Fruit fly (Drosophila melanogaster) whole organism, embryonic: Measurements from ENCODE around the gene ball.

Experiments used
- Adf1 ChIP-seq: fragments of 200-800 bp; sonication (Bioruptor generic); IDR thresholded peaks from 2 replicates; pipeline ENCODE4 v1.3.6; 2022; ENCODE audit warnings: missing biosample characterization, missing genetic modification characterization
- Bgb ChIP-seq: fragments of 200-800 bp; sonication (Bioruptor generic); IDR thresholded peaks from 2 replicates; pipeline ENCODE4 v1.3.6; 2022; ENCODE audit warnings: missing biosample characterization, missing genetic modification characterization; ENCODE audit not compliant: partially characterized antibody
- CG11696 ChIP-seq: fragments of 200-800 bp; sonication (Bioruptor generic); IDR thresholded peaks from 2 replicates; pipeline ENCODE4 v1.3.6; 2022; ENCODE audit warnings: missing biosample characterization, missing genetic modification characterization
- CG12299 ChIP-seq: fragments of 200-800 bp; sonication (Bioruptor generic); optimal IDR thresholded peaks from 2 replicates; lab custom pipeline; 2018; ENCODE audit warnings: missing biosample characterization, mild to moderate bottlenecking, missing genetic modification characterization
- CG12391 ChIP-seq: fragments of 200-800 bp; sonication (Bioruptor generic); optimal IDR thresholded peaks from 3 replicates; lab custom pipeline; 2018; ENCODE audit warnings: missing biosample characterization, mild to moderate bottlenecking, missing genetic modification characterization, moderate library complexity
- CG16779 ChIP-seq: fragments of 200-800 bp; sonication (Bioruptor generic); IDR thresholded peaks from 2 replicates; pipeline ENCODE4 v1.3.6; 2022; ENCODE audit warnings: missing biosample characterization, missing genetic modification characterization
- CG17186 ChIP-seq: fragments of 200-800 bp; sonication (Bioruptor generic); optimal IDR thresholded peaks from 3 replicates; lab custom pipeline; 2017; ENCODE audit warnings: missing biosample characterization, missing genetic modification reagents, missing genetic modification characterization
- CG18262 ChIP-seq: fragments of 200-800 bp; optimal IDR thresholded peaks from 3 replicates; lab custom pipeline; 2019; ENCODE audit warnings: missing biosample characterization, mild to moderate bottlenecking, missing genetic modification characterization, moderate library complexity
- CG2199 ChIP-seq: fragments of 200-800 bp; sonication (Bioruptor generic); IDR thresholded peaks from 3 replicates; pipeline ENCODE4 v1.3.6; 2022; ENCODE audit warnings: missing biosample characterization, missing genetic modification characterization
- CG31365 ChIP-seq: fragments of 200-800 bp; sonication (Bioruptor generic); optimal IDR thresholded peaks from 2 replicates; lab custom pipeline; 2018; ENCODE audit warnings: missing biosample characterization, mild to moderate bottlenecking, missing genetic modification characterization
- CG4282 ChIP-seq: fragments of 200-800 bp; sonication (Bioruptor generic); optimal IDR thresholded peaks from 2 replicates; lab custom pipeline; 2016; ENCODE audit warnings: missing biosample characterization, missing genetic modification characterization
- CG4328 ChIP-seq: fragments of 200-800 bp; sonication (Bioruptor generic); optimal IDR thresholded peaks from 3 replicates; lab custom pipeline; 2017; ENCODE audit warnings: missing biosample characterization, missing genetic modification reagents, missing genetic modification characterization
- CG4424 ChIP-seq: fragments of 200-800 bp; sonication (Bioruptor generic); optimal IDR thresholded peaks from 3 replicates; lab custom pipeline; 2016; ENCODE audit warnings: missing biosample characterization, missing genetic modification characterization
- CG6683 ChIP-seq: fragments of 200-800 bp; sonication (Bioruptor generic); optimal IDR thresholded peaks from 2 replicates; lab custom pipeline; 2017; ENCODE audit warnings: missing biosample characterization, mild to moderate bottlenecking, missing genetic modification characterization, missing genetic modification reagents
- CG6765 ChIP-seq: fragments of 200-800 bp; sonication (Bioruptor generic); optimal IDR thresholded peaks from 3 replicates; lab custom pipeline; 2017; ENCODE audit warnings: missing biosample characterization, mild to moderate bottlenecking, missing genetic modification characterization
- CG9797 ChIP-seq: fragments of 200-800 bp; sonication (Bioruptor generic); optimal IDR thresholded peaks from 3 replicates; lab custom pipeline; 2018; ENCODE audit warnings: missing biosample characterization, mild to moderate bottlenecking, missing genetic modification characterization
- D ChIP-seq, 2 experiments: fragments of 200-800 bp in 1 of 2; fragments of >200 bp in 1 of 2; sonication (Bioruptor generic) in 1 of 2; optimal IDR thresholded peaks; 2 replicates in 1 of 2; 3 replicates in 1 of 2; lab custom pipeline; 2017; ENCODE audit warnings: mild to moderate bottlenecking in 1 of 2, missing biosample characterization in 1 of 2, missing genetic modification characterization in 1 of 2, missing genetic modification reagents in 1 of 2
- ERR ChIP-seq: fragments of 200-800 bp; sonication (Bioruptor generic); optimal IDR thresholded peaks from 2 replicates; lab custom pipeline; 2016; ENCODE audit warnings: missing biosample characterization, missing genetic modification characterization
- HLH3B ChIP-seq: fragments of 200-800 bp; sonication (Bioruptor generic); IDR thresholded peaks from 2 replicates; pipeline ENCODE4 v1.3.6; 2022; ENCODE audit warnings: missing biosample characterization, missing genetic modification characterization
- HmgZ ChIP-seq: fragments of 200-800 bp; sonication (Bioruptor generic); optimal IDR thresholded peaks from 2 replicates; lab custom pipeline; 2018; ENCODE audit warnings: missing biosample characterization, mild to moderate bottlenecking, missing genetic modification characterization
- Hsf ChIP-seq: fragments of 200-800 bp; sonication (Bioruptor generic); optimal IDR thresholded peaks from 3 replicates; lab custom pipeline; 2016; ENCODE audit warnings: missing biosample characterization, missing genetic modification characterization
- Jarid2 ChIP-seq: fragments of 200-800 bp; sonication (Bioruptor generic); optimal IDR thresholded peaks from 3 replicates; lab custom pipeline; 2017; ENCODE audit warnings: mild to moderate bottlenecking, missing biosample characterization, missing genetic modification reagents, missing genetic modification characterization
- NK7.1 ChIP-seq: fragments of 200-800 bp; sonication (Bioruptor generic); optimal IDR thresholded peaks from 3 replicates; lab custom pipeline; 2016; ENCODE audit warnings: missing biosample characterization, missing genetic modification characterization
- Nf-YA ChIP-seq: fragments of 200-800 bp; sonication (Bioruptor generic); IDR thresholded peaks from 2 replicates; pipeline ENCODE4 v1.3.6; 2022; ENCODE audit warnings: missing biosample characterization, missing genetic modification characterization
- Opbp ChIP-seq: fragments of 200-800 bp; sonication (Bioruptor generic); IDR thresholded peaks from 3 replicates; pipeline ENCODE4 v1.3.6; 2022; ENCODE audit warnings: missing biosample characterization, missing genetic modification characterization; ENCODE audit not compliant: partially characterized antibody
- Pdp1 ChIP-seq, 2 experiments: fragments of 200-800 bp; sonication (Bioruptor generic); optimal IDR thresholded peaks; 3 replicates each; lab custom pipeline; 2016; ENCODE audit warnings: missing biosample characterization in 2 of 2, missing genetic modification characterization in 2 of 2, mild to moderate bottlenecking in 1 of 2, moderate library complexity in 1 of 2
- Rx ChIP-seq: fragments of 200-800 bp; sonication (Bioruptor generic); IDR thresholded peaks from 2 replicates; pipeline ENCODE4 v1.3.6; 2022; ENCODE audit warnings: missing biosample characterization, missing genetic modification characterization
- TFAM ChIP-seq: fragments of 200-800 bp; sonication (Bioruptor generic); optimal IDR thresholded peaks from 2 replicates; lab custom pipeline; 2017; ENCODE audit warnings: missing biosample characterization, missing genetic modification characterization, inconsistent platforms
- YL-1 ChIP-seq: fragments of 200-800 bp; sonication (Bioruptor generic); optimal IDR thresholded peaks from 3 replicates; lab custom pipeline; 2017; ENCODE audit warnings: missing biosample characterization, mild to moderate bottlenecking, missing genetic modification characterization
- ara ChIP-seq: fragments of 200-800 bp; sonication (Bioruptor generic); IDR thresholded peaks from 2 replicates; pipeline ENCODE4 v1.3.6; 2022; ENCODE audit warnings: missing biosample characterization, missing genetic modification characterization
- ash1 ChIP-seq: fragments of 200-800 bp; sonication (Bioruptor generic); optimal IDR thresholded peaks from 2 replicates; lab custom pipeline; 2018; ENCODE audit warnings: missing biosample characterization, mild to moderate bottlenecking, missing genetic modification characterization
- ato ChIP-seq: fragments of 200-800 bp; sonication (Bioruptor generic); IDR thresholded peaks from 2 replicates; pipeline ENCODE4 v1.3.6; 2022; ENCODE audit warnings: missing biosample characterization, missing genetic modification characterization; ENCODE audit not compliant: partially characterized antibody
- dmrt99B ChIP-seq: fragments of 200-800 bp; sonication (Bioruptor generic); optimal IDR thresholded peaks from 2 replicates; lab custom pipeline; 2018; ENCODE audit warnings: missing biosample characterization, mild to moderate bottlenecking, missing genetic modification characterization, moderate library complexity
- gcm ChIP-seq: fragments of 200-800 bp; sonication (Bioruptor generic); optimal IDR thresholded peaks from 2 replicates; lab custom pipeline; 2019; ENCODE audit warnings: missing biosample characterization, mild to moderate bottlenecking, missing genetic modification characterization, moderate library complexity
- gsb-n ChIP-seq: fragments of 200-800 bp; sonication (Bioruptor generic); optimal IDR thresholded peaks from 3 replicates; lab custom pipeline; 2018; ENCODE audit warnings: missing biosample characterization, mild to moderate bottlenecking, missing genetic modification characterization
- her ChIP-seq: fragments of 200-800 bp; sonication (Bioruptor generic); optimal IDR thresholded peaks from 2 replicates; lab custom pipeline; 2016; ENCODE audit warnings: missing biosample characterization, missing genetic modification characterization
- ind ChIP-seq: fragments of 200-800 bp; sonication (Bioruptor generic); optimal IDR thresholded peaks from 3 replicates; lab custom pipeline; 2016; ENCODE audit warnings: missing biosample characterization, missing genetic modification characterization
- lbe ChIP-seq: fragments of 200-800 bp; sonication (Bioruptor generic); optimal IDR thresholded peaks from 2 replicates; lab custom pipeline; 2016; ENCODE audit warnings: missing biosample characterization, mild to moderate bottlenecking, missing genetic modification characterization
- nom ChIP-seq: fragments of 200-800 bp; sonication (Bioruptor generic); optimal IDR thresholded peaks from 2 replicates; lab custom pipeline; 2017; ENCODE audit warnings: missing biosample characterization, missing genetic modification characterization, mild to moderate bottlenecking, moderate library complexity, missing genetic modification reagents
- pan ChIP-seq, 4 experiments: fragments of >200 bp in 3 of 4; fragments of 200-800 bp in 1 of 4; sonication (Bioruptor generic) in 1 of 4; optimal IDR thresholded peaks in 3 of 4; IDR thresholded peaks in 1 of 4; 2 replicates each; pipeline versions ENCODE4 v1.3.6 to Lab custom; 2017 to 2022; ENCODE audit warnings: missing biosample characterization in 2 of 4, missing genetic modification characterization in 2 of 4, mixed read lengths in 1 of 4
- pzg ChIP-seq: fragments of 200-800 bp; sonication (Bioruptor generic); optimal IDR thresholded peaks from 3 replicates; lab custom pipeline; 2018; ENCODE audit warnings: missing biosample characterization, mild to moderate bottlenecking, missing genetic modification characterization, moderate library complexity
- row ChIP-seq: fragments of 200-800 bp; sonication (Bioruptor generic); IDR thresholded peaks from 3 replicates; pipeline ENCODE4 v1.3.6; 2022; ENCODE audit warnings: missing biosample characterization, missing genetic modification characterization
- sisA ChIP-seq: fragments of 200-800 bp; sonication (Bioruptor generic); IDR thresholded peaks from 2 replicates; pipeline ENCODE4 v1.3.6; 2022; ENCODE audit warnings: missing biosample characterization, missing genetic modification characterization
- slbo ChIP-seq: fragments of 200-800 bp; sonication (Bioruptor generic); IDR thresholded peaks from 2 replicates; pipeline ENCODE4 v1.3.6; 2022; ENCODE audit warnings: missing biosample characterization, missing genetic modification characterization
- tgo ChIP-seq: fragments of 200-800 bp; sonication (Bioruptor generic); IDR thresholded peaks from 3 replicates; pipeline ENCODE4 v1.3.6; 2022; ENCODE audit warnings: missing biosample characterization, missing genetic modification characterization
- tin ChIP-seq: fragments of 200-800 bp; sonication (Bioruptor generic); optimal IDR thresholded peaks from 3 replicates; lab custom pipeline; 2016; ENCODE audit warnings: missing biosample characterization, missing genetic modification characterization
- trem ChIP-seq: fragments of 200-800 bp; optimal IDR thresholded peaks from 3 replicates; lab custom pipeline; 2019; ENCODE audit warnings: missing biosample characterization, mild to moderate bottlenecking, missing genetic modification characterization, moderate library complexity
- wek ChIP-seq: fragments of 200-800 bp; sonication (Bioruptor generic); optimal IDR thresholded peaks from 3 replicates; lab custom pipeline; 2018; ENCODE audit warnings: missing biosample characterization, mild to moderate bottlenecking, missing genetic modification characterization, moderate library complexity

ball gene

dm6 chr3R:26915463-26915925 is 48.9 kb upstream of the ball start, which contains the start of gene CG46339 (continued):
- TF ChIP-seq NK7.1 (no peak), gcm (GFP tag; lab: Kevin White, UChicago) (peak; percentile 24), pan (optimal IDR thresholded peaks at IDR 0.05; lab: Kevin White, UChicago) (no peak), pan (GFP tag; optimal IDR thresholded peaks at IDR 0.05 in 1 of 2, IDR thresholded peaks at IDR 0.05 in 1 of 2) (peak in 1 of 2 experiments; percentile 64), HLH3B (GFP tag; lab: Robert Waterston, UW) (no peak), her (GFP tag; lab: Kevin White, UChicago) (peak; percentile 76), CG31365 (tag; lab: Kevin White, UChicago) (peak; percentile 62), row (GFP tag; lab: Robert Waterston, UW) (peak; percentile 67), YL-1 (peak; percentile 16), ato (GFP tag; lab: Robert Waterston, UW) (peak; percentile 35; the same call in 1 of the 2 replicates), Bgb (GFP tag; lab: Robert Waterston, UW) (peak; percentile 69; the same call in 1 of the 2 replicates), Rx (GFP tag; lab: Robert Waterston, UW) (no peak), Hsf (GFP tag; lab: Kevin White, UChicago) (no peak), trem (tag; lab: Kevin White, UChicago) (peak; percentile 44), Adf1 (peak; percentile 63; the same call in 1 of the 2 replicates), lbe (GFP tag; lab: Kevin White, UChicago) (peak; percentile 74), CG4328 (GFP tag; lab: Kevin White, UChicago) (peak; percentile 55), D (optimal IDR thresholded peaks at IDR 0.05; lab: Kevin White, UChicago) (no peak), D (GFP tag; optimal IDR thresholded peaks at IDR 0.05; lab: Kevin White, UChicago) (peak; percentile 5), tgo (peak; percentile 43; the same call in 1 of the 3 replicates), CG16779 (GFP tag; lab: Robert Waterston, UW) (0 out of 2 replicates have a peak, but pooled peaks have one; percentile 65), Jarid2 (peak; percentile 99), slbo (0 out of 2 replicates have a peak, but pooled peaks have one; percentile 27), CG17186 (no peak), CG18262 (tag; lab: Kevin White, UChicago) (peak; percentile 61), CG4282 (GFP tag; lab: Kevin White, UChicago) (peak; percentile 53), CG9797 (GFP tag; lab: Kevin White, UChicago) (no peak), CG11696 (peak; percentile 17; the same call in 1 of the 2 replicates), gsb-n (tag; lab: Kevin White, UChicago) (peak; percentile 7), wek (peak; percentile 38), CG4424 (GFP tag; lab: Kevin White, UChicago) (peak; percentile 45), tin (GFP tag; lab: Kevin White, UChicago) (peak; percentile 24), ash1 (peak; percentile 79), CG2199 (0 out of 3 replicates have a peak, but pooled peaks have one; percentile 41), pzg (GFP tag; lab: Kevin White, UChicago) (peak; percentile 3), dmrt99B (tag; lab: Kevin White, UChicago) (peak; percentile 60), CG6765 (GFP tag; lab: Kevin White, UChicago) (peak; percentile 87), HmgZ (tag; lab: Kevin White, UChicago) (peak; percentile 85), sisA (GFP tag; lab: Robert Waterston, UW) (no peak; the same call in 1 of the 2 replicates), CG12391 (peak; percentile 17), CG12299 (peak; percentile 4), Nf-YA (no peak), ara (GFP tag; lab: Robert Waterston, UW) (peak; percentile 60), ERR (no peak), nom (GFP tag; lab: Kevin White, UChicago) (peak; percentile 68), ind (GFP tag; lab: Kevin White, UChicago) (peak; percentile 50), CG6683 (GFP tag; lab: Kevin White, UChicago) (peak; percentile 78), Opbp (GFP tag; lab: Robert Waterston, UW) (peak; percentile 25; the same call in 1 of the 3 replicates), Pdp1 (GFP tag; optimal IDR thresholded peaks at IDR 0.05; lab: Kevin White, UChicago) (peak in 1 of 2 experiments; percentile 56), TFAM (no peak)
